Fruit fly (Drosophila melanogaster): ENCODE data around the gene Ac13E.

Gene Ac13E

dm6 chrX:15530369-15530768 lies 23.7 kb downstream of the Ac13E start:
- TF ChIP-seq Hr96 (GFP tag; optimal IDR thresholded peaks at IDR 0.05) (peak; percentile 16), CG14711 (tag; optimal IDR thresholded peaks at IDR 0.05) (peak; percentile 4), CG5204 (GFP tag; optimal IDR thresholded peaks at IDR 0.05) (peak; percentile 24), Crg-1 (GFP tag; optimal IDR thresholded peaks at IDR 0.05) (no peak), CG1620 (GFP tag; optimal IDR thresholded peaks at IDR 0.05) (no peak)

dm6 chrX:15529958-15530357 lies 24.1 kb downstream of the Ac13E start:
- TF ChIP-seq CG7101 (tag; optimal IDR thresholded peaks at IDR 0.05), result no peak
- TF ChIP-seq tj (GFP tag; optimal IDR thresholded peaks at IDR 0.05), result no peak
- TF ChIP-seq CG5204 (GFP tag; optimal IDR thresholded peaks at IDR 0.05), result no peak
- TF ChIP-seq CG7045 (GFP tag; optimal IDR thresholded peaks at IDR 0.05), result no peak
- no peak for TF ChIP-seq Clk (GFP tag; optimal IDR thresholded peaks at IDR 0.05)
- TF ChIP-seq CG12768 (GFP tag; optimal IDR thresholded peaks at IDR 0.05), result no peak
- no peak for TF ChIP-seq toe (GFP tag; optimal IDR thresholded peaks at IDR 0.05)
- TF ChIP-seq CG14711 (tag; optimal IDR thresholded peaks at IDR 0.05), result no peak
- TF ChIP-seq CG1620 (GFP tag; optimal IDR thresholded peaks at IDR 0.05), result no peak

dm6 chrX:15529197-15529596 lies 24.9 kb downstream of the Ac13E start:
- TF ChIP-seq CG7101 (tag; optimal IDR thresholded peaks at IDR 0.05), result peak; percentile 7
- no peak for TF ChIP-seq Clk (GFP tag; optimal IDR thresholded peaks at IDR 0.05)
- TF ChIP-seq CG7045 (GFP tag; optimal IDR thresholded peaks at IDR 0.05), result no peak

- TF ChIP-seq CG33017 (tag; optimal IDR thresholded peaks at IDR 0.05), result no peak
- TF ChIP-seq CG14711 (tag; optimal IDR thresholded peaks at IDR 0.05), result no peak
- no peak for TF ChIP-seq CG7045 (GFP tag; optimal IDR thresholded peaks at IDR 0.05)
- no peak for TF ChIP-seq Mnt (GFP tag; optimal IDR thresholded peaks at IDR 0.05)
- no peak for TF ChIP-seq cic (GFP tag; optimal IDR thresholded peaks at IDR 0.05)
- TF ChIP-seq tj (GFP tag; optimal IDR thresholded peaks at IDR 0.05), result peak; percentile 14
- TF ChIP-seq toe (GFP tag; optimal IDR thresholded peaks at IDR 0.05), result no peak
Measured at dm6 chrX:15522426-15523153, 31.5 kb downstream of the Ac13E start.

dm6 chrX:15511399-15511798 lies 42.7 kb downstream of the Ac13E start:
- peak; percentile 47 for TF ChIP-seq CG11617 (GFP tag; optimal IDR thresholded peaks at IDR 0.05)
- TF ChIP-seq toe (GFP tag; optimal IDR thresholded peaks at IDR 0.05), result no peak
- TF ChIP-seq CG1620 (GFP tag; optimal IDR thresholded peaks at IDR 0.05), result no peak
- no peak for TF ChIP-seq Clk (GFP tag; optimal IDR thresholded peaks at IDR 0.05)
- TF ChIP-seq CG12768 (GFP tag; optimal IDR thresholded peaks at IDR 0.05), result no peak
- TF ChIP-seq cic (GFP tag; optimal IDR thresholded peaks at IDR 0.05), result no peak
- TF ChIP-seq Mnt (GFP tag; optimal IDR thresholded peaks at IDR 0.05), result no peak
- no peak for TF ChIP-seq ovo (GFP tag; optimal IDR thresholded peaks at IDR 0.05)
- TF ChIP-seq CG7101 (tag; optimal IDR thresholded peaks at IDR 0.05), result peak; percentile 1
- no peak for TF ChIP-seq pad (GFP tag; optimal IDR thresholded peaks at IDR 0.05)
- no peak for TF ChIP-seq CG7045 (GFP tag; optimal IDR thresholded peaks at IDR 0.05)
- peak; percentile 26 for TF ChIP-seq CG5204 (GFP tag; optimal IDR thresholded peaks at IDR 0.05)
- TF ChIP-seq Crg-1 (GFP tag; optimal IDR thresholded peaks at IDR 0.05), result peak; percentile 1
- TF ChIP-seq CG14711 (tag; optimal IDR thresholded peaks at IDR 0.05), result peak; percentile 24
- no peak for TF ChIP-seq CG33017 (tag; optimal IDR thresholded peaks at IDR 0.05)
- peak; percentile 15 for TF ChIP-seq tj (GFP tag; optimal IDR thresholded peaks at IDR 0.05)
- TF ChIP-seq cnc (optimal IDR thresholded peaks at IDR 0.05), result no peak
- peak; percentile 40 for TF ChIP-seq bab1 (GFP tag; optimal IDR thresholded peaks at IDR 0.05)
- no peak for TF ChIP-seq kay (GFP tag; ENCODE audit: borderline replicate concordance)
- peak; percentile 20 for TF ChIP-seq Hr96 (GFP tag; optimal IDR thresholded peaks at IDR 0.05)

- TF ChIP-seq Mnt (GFP tag; optimal IDR thresholded peaks at IDR 0.05) (no peak), CG12768 (GFP tag; optimal IDR thresholded peaks at IDR 0.05) (no peak)
Measured at dm6 chrX:15502864-15503263, 51.2 kb downstream of the Ac13E start.

- no peak for TF ChIP-seq Crg-1 (GFP tag; optimal IDR thresholded peaks at IDR 0.05)
- peak; percentile 26 for TF ChIP-seq tj (GFP tag; optimal IDR thresholded peaks at IDR 0.05)
Measured at dm6 chrX:15501706-15502267, 52.3 kb downstream of the Ac13E start.
